Fruit fly (Drosophila melanogaster): ENCODE results near the gene ninaA.

ninaA gene

DNA sequence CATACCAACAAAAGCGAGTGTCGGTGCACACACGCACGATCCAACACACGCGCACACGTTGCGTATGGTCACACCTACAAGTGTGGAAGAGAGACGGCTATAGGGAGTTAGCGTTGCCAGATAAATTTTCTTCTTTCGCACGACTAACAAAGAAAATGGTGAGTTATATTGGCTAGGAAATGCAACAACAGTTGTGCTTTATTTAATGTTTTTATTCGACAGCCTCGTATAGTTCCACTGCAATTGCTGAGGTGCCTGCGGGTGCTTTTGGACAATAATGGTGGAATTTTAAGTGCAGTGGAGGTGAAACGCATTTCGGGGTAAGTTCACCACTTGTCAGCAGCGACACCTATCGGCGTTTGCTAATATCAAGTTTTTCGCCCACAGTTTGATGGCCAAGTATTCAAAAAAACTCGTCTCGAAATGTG is 5.7 kb upstream of the ninaA start (continued):
- peak; percentile 89 for TF ChIP-seq YL-1 (GFP tag; optimal IDR thresholded peaks at IDR 0.05)
- TF ChIP-seq CG12155 (GFP tag; optimal IDR thresholded peaks at IDR 0.05), result peak; percentile 11
- no peak for TF ChIP-seq pros (GFP tag; optimal IDR thresholded peaks at IDR 0.05)
- TF ChIP-seq CG10267 (tag; optimal IDR thresholded peaks at IDR 0.05), result peak; percentile 12
- TF ChIP-seq peb (GFP tag; IDR thresholded peaks at IDR 0.05), result no peak
- no peak for TF ChIP-seq da (GFP tag; optimal IDR thresholded peaks at IDR 0.05)
- TF ChIP-seq CG33557 (GFP tag; optimal IDR thresholded peaks at IDR 0.05), result no peak
- no peak for TF ChIP-seq B-H1 (GFP tag; IDR thresholded peaks at IDR 0.05)
- no peak for TF ChIP-seq CkIIα-i1 (GFP tag; IDR thresholded peaks at IDR 0.05)
- no peak for TF ChIP-seq gsb-n (tag; optimal IDR thresholded peaks at IDR 0.05)
- no peak for TF ChIP-seq CG43689 (GFP tag; IDR thresholded peaks at IDR 0.05)
- no peak for TF ChIP-seq disco-r (GFP tag; optimal IDR thresholded peaks at IDR 0.05)
- TF ChIP-seq CG9876 (GFP tag; optimal IDR thresholded peaks at IDR 0.05), result no peak
- no peak for TF ChIP-seq CG15073 (GFP tag; optimal IDR thresholded peaks at IDR 0.05)
- TF ChIP-seq CHES-1-like (GFP tag; optimal IDR thresholded peaks at IDR 0.05), result peak; percentile 18
- 0 out of 3 replicates have a peak, but pooled peaks have one; percentile 17 for TF ChIP-seq CG7963 (GFP tag; IDR thresholded peaks at IDR 0.05; ENCODE audit: partially characterized antibody)
- peak; percentile 12 for TF ChIP-seq Ets97D (GFP tag; optimal IDR thresholded peaks at IDR 0.05)
- no peak for TF ChIP-seq CG4404 (GFP tag; IDR thresholded peaks at IDR 0.05)
- peak; percentile 19 for TF ChIP-seq NC2β (GFP tag; optimal IDR thresholded peaks at IDR 0.05)
- no peak for TF ChIP-seq lbe (GFP tag; optimal IDR thresholded peaks at IDR 0.05)
- no peak for TF ChIP-seq mld (GFP tag; IDR thresholded peaks at IDR 0.05; ENCODE audit: partially characterized antibody)
- TF ChIP-seq wdn (GFP tag; IDR thresholded peaks at IDR 0.05), result no peak
- no peak for TF ChIP-seq Oaz (GFP tag; IDR thresholded peaks at IDR 0.05)
- no peak for TF ChIP-seq so (GFP tag; IDR thresholded peaks at IDR 0.05)
- no peak for TF ChIP-seq Gsc (GFP tag; IDR thresholded peaks at IDR 0.05)
- TF ChIP-seq nerfin-1 (tag; optimal IDR thresholded peaks at IDR 0.05), result peak; percentile 0
- no peak for TF ChIP-seq seq (GFP tag; IDR thresholded peaks at IDR 0.05)
- TF ChIP-seq gfzf (GFP tag; optimal IDR thresholded peaks at IDR 0.05), result peak; percentile 51
- TF ChIP-seq CG4617 (GFP tag; optimal IDR thresholded peaks at IDR 0.05; ENCODE audit: borderline replicate concordance), result peak; percentile 80
- TF ChIP-seq CG6813 (GFP tag; optimal IDR thresholded peaks at IDR 0.05), result no peak
- peak; percentile 48; the same call in 1 of the 2 replicates for TF ChIP-seq CG32532 (GFP tag; IDR thresholded peaks at IDR 0.05)
- no peak for TF ChIP-seq CG14965 (GFP tag; optimal IDR thresholded peaks at IDR 0.05; ENCODE audit: borderline replicate concordance)
- TF ChIP-seq CG17612 (GFP tag; IDR thresholded peaks at IDR 0.05), result no peak
- no peak for TF ChIP-seq Dll (GFP tag; IDR thresholded peaks at IDR 0.05; ENCODE audit: partially characterized antibody)
- no peak for TF ChIP-seq CG15601 (tag; optimal IDR thresholded peaks at IDR 0.05)
- no peak for TF ChIP-seq ac (GFP tag; optimal IDR thresholded peaks at IDR 0.05)
- TF ChIP-seq CG6175 (GFP tag; IDR thresholded peaks at IDR 0.05), result no peak
- no peak for TF ChIP-seq maf-S (GFP tag; optimal IDR thresholded peaks at IDR 0.05)
- TF ChIP-seq CG3847 (GFP tag; IDR thresholded peaks at IDR 0.05), result peak; percentile 73
- no peak for TF ChIP-seq HHEX (GFP tag; optimal IDR thresholded peaks at IDR 0.05)
- TF ChIP-seq CG33213 (GFP tag; optimal IDR thresholded peaks at IDR 0.05), result no peak
- TF ChIP-seq Myb (GFP tag; optimal IDR thresholded peaks at IDR 0.05), result peak; percentile 38
- TF ChIP-seq Jarid2 (GFP tag; optimal IDR thresholded peaks at IDR 0.05), result no peak
- no peak for TF ChIP-seq Xrp1 (GFP tag; IDR thresholded peaks at IDR 0.05)
- TF ChIP-seq ttk (GFP tag; IDR thresholded peaks at IDR 0.05), result no peak
- TF ChIP-seq pb (GFP tag; optimal IDR thresholded peaks at IDR 0.05), result no peak
- no peak for TF ChIP-seq croc (GFP tag; conservative IDR thresholded peaks at IDR 0.05)
- TF ChIP-seq CG2712 (tag; optimal IDR thresholded peaks at IDR 0.05), result peak; percentile 18
- peak; percentile 8; the same call in 1 of the 3 replicates for TF ChIP-seq row (GFP tag; IDR thresholded peaks at IDR 0.05)
- TF ChIP-seq sens (GFP tag), result peak; percentile 35
- peak; percentile 33 for TF ChIP-seq amos (GFP tag; IDR thresholded peaks at IDR 0.05; ENCODE audit: partially characterized antibody)
- TF ChIP-seq CG34376 (GFP tag; optimal IDR thresholded peaks at IDR 0.05), result no peak

Data from whole organism, embryonic.